Fruit fly (Drosophila melanogaster): ENCODE results near the gene CG9981.

CG9981 gene

dm6 chrX:16384843-16385726 is 19.8 kb downstream of the CG9981 start, which contains the start of the genes CG9992 and CG4239:
TSS of gene CG9992 (minus strand) at chrX:16384908.
TSS of gene CG4239 (plus strand) at chrX:16385278.
- TF ChIP-seq vri (GFP tag; optimal IDR thresholded peaks at IDR 0.05) (no peak), CG15336 (GFP tag; IDR thresholded peaks at IDR 0.05) (peak; percentile 16; the same call in 1 of the 2 replicates), Blimp-1 (GFP tag; optimal IDR thresholded peaks at IDR 0.05) (peak; percentile 62), spab (GFP tag; optimal IDR thresholded peaks at IDR 0.05) (no peak), topi (GFP tag; optimal IDR thresholded peaks at IDR 0.05) (peak; percentile 43), Sox15 (GFP tag; optimal IDR thresholded peaks at IDR 0.05) (peak; percentile 67), Lpt (GFP tag; optimal IDR thresholded peaks at IDR 0.05) (peak; percentile 44), Eip75B (GFP tag; optimal IDR thresholded peaks at IDR 0.05) (no peak), cyc (GFP tag; optimal IDR thresholded peaks at IDR 0.05) (peak; percentile 62), achi (GFP tag; optimal IDR thresholded peaks at IDR 0.05) (no peak), fkh (GFP tag; optimal IDR thresholded peaks at IDR 0.05) (peak; percentile 76), OdsH (GFP tag; optimal IDR thresholded peaks at IDR 0.05) (no peak), CG3032 (tag; optimal IDR thresholded peaks at IDR 0.05) (peak; percentile 75), net (GFP tag; optimal IDR thresholded peaks at IDR 0.05) (no peak), Eip78C (GFP tag) (peak; percentile 66), CG34406 (GFP tag; optimal IDR thresholded peaks at IDR 0.05) (no peak), ss (GFP tag; optimal IDR thresholded peaks at IDR 0.05) (no peak), CG6792 (GFP tag; optimal IDR thresholded peaks at IDR 0.05) (peak; percentile 6), CG11762 (GFP tag; optimal IDR thresholded peaks at IDR 0.05; ENCODE audit: insufficient read depth) (no peak), svp (GFP tag) (no peak), CG8632 (GFP tag; optimal IDR thresholded peaks at IDR 0.05) (peak; percentile 3), Met (GFP tag; optimal IDR thresholded peaks at IDR 0.05) (peak; percentile 52), Sox14 (GFP tag; optimal IDR thresholded peaks at IDR 0.05) (peak; percentile 19), eg (GFP tag; IDR thresholded peaks at IDR 0.05) (peak; percentile 68), CG16779 (tag; optimal IDR thresholded peaks at IDR 0.05) (no peak), CG6854 (GFP tag; optimal IDR thresholded peaks at IDR 0.05) (no peak), lz (GFP tag; optimal IDR thresholded peaks at IDR 0.05) (peak; percentile 47), CG11902 (GFP tag; optimal IDR thresholded peaks at IDR 0.05) (peak; percentile 60), Hr4 (GFP tag; optimal IDR thresholded peaks at IDR 0.05) (peak; percentile 51), CG8319 (GFP tag; optimal IDR thresholded peaks at IDR 0.05) (peak; percentile 9), CG8119 (GFP tag; IDR thresholded peaks at IDR 0.05) (peak; percentile 48; the same call in 1 of the 3 replicates), CG6163 (GFP tag; IDR thresholded peaks at IDR 0.05) (peak; percentile 53; the same call in 1 of the 3 replicates), CG32006 (GFP tag; optimal IDR thresholded peaks at IDR 0.05) (no peak), dsx (GFP tag; optimal IDR thresholded peaks at IDR 0.05; ENCODE audit: poor library complexity, severe bottlenecking) (no peak), CG7368 (GFP tag; optimal IDR thresholded peaks at IDR 0.05) (no peak), Gug (GFP tag; IDR thresholded peaks at IDR 0.05) (peak; percentile 58), Ets21C (GFP tag; optimal IDR thresholded peaks at IDR 0.05) (peak; percentile 56), Eip93F (GFP tag; optimal IDR thresholded peaks at IDR 0.05) (peak; percentile 28), acj6 (GFP tag; optimal IDR thresholded peaks at IDR 0.05) (no peak), Hr38 (GFP tag; optimal IDR thresholded peaks at IDR 0.05) (no peak), salr (GFP tag; optimal IDR thresholded peaks at IDR 0.05) (no peak), Ets96B (tag; optimal IDR thresholded peaks at IDR 0.05) (peak; percentile 49), CG31627 (GFP tag; optimal IDR thresholded peaks at IDR 0.05) (peak; percentile 75), fd59A (GFP tag; optimal IDR thresholded peaks at IDR 0.05) (peak; percentile 19), CG10631 (GFP tag; optimal IDR thresholded peaks at IDR 0.05) (peak; percentile 65), CG11294 (GFP tag; IDR thresholded peaks at IDR 0.05) (no peak), CG4318 (GFP tag; optimal IDR thresholded peaks at IDR 0.05) (peak; percentile 63), Smox (GFP tag; optimal IDR thresholded peaks at IDR 0.05) (no peak), esn (GFP tag; optimal IDR thresholded peaks at IDR 0.05) (peak; percentile 51), fd85E (GFP tag; optimal IDR thresholded peaks at IDR 0.05) (no peak)
